Fruit fly (Drosophila melanogaster) whole organism, pupa: ENCODE measurements around the gene Sdic4.
"Not testable (repeated sequence)": the region's sequence is repeated elsewhere in the genome, so short reads cannot be mapped to it uniquely, and the experiment has no call there.

Experiments used
- CG10348 ChIP-seq: fragments of 200-800 bp; sonication (Bioruptor generic); IDR thresholded peaks from 2 replicates; pipeline ENCODE4 v1.3.6; 2022; ENCODE audit warnings: missing biosample characterization, missing genetic modification characterization
- CG15710 ChIP-seq: fragments of 200-800 bp; sonication (Bioruptor generic); optimal IDR thresholded peaks from 2 replicates; lab custom pipeline; 2018; ENCODE audit warnings: missing biosample characterization, mild to moderate bottlenecking, missing genetic modification characterization, moderate library complexity
- CG32121 ChIP-seq: fragments of 200-800 bp; sonication (Bioruptor generic); IDR thresholded peaks from 2 replicates; pipeline ENCODE4 v1.3.6; 2022; ENCODE audit warnings: missing biosample characterization, missing genetic modification characterization
- CG34367 ChIP-seq: fragments of 200-800 bp; sonication (Bioruptor generic); optimal IDR thresholded peaks from 2 replicates; lab custom pipeline; 2018; ENCODE audit warnings: missing biosample characterization, mild to moderate bottlenecking, missing genetic modification characterization
- CG4496 ChIP-seq: fragments of 200-800 bp; sonication (Bioruptor generic); IDR thresholded peaks from 3 replicates; pipeline ENCODE4 v1.3.6; 2022; ENCODE audit warnings: missing biosample characterization, missing genetic modification characterization
- EcR ChIP-seq: fragments of 200-800 bp; sonication (Bioruptor generic); optimal IDR thresholded peaks from 3 replicates; lab custom pipeline; 2019; ENCODE audit warnings: missing biosample characterization, missing genetic modification characterization, mild to moderate bottlenecking, moderate library complexity, missing genetic modification reagents
- Ets98B ChIP-seq: fragments of 200-800 bp; sonication (Bioruptor generic); IDR thresholded peaks from 2 replicates; pipeline ENCODE4 v1.3.6; 2022; ENCODE audit warnings: missing biosample characterization, missing genetic modification characterization
- fd96Ca ChIP-seq: fragments of 200-800 bp; sonication (Bioruptor generic); IDR thresholded peaks from 3 replicates; pipeline ENCODE4 v1.3.6; 2022; ENCODE audit warnings: missing biosample characterization, missing genetic modification characterization

DNA sequence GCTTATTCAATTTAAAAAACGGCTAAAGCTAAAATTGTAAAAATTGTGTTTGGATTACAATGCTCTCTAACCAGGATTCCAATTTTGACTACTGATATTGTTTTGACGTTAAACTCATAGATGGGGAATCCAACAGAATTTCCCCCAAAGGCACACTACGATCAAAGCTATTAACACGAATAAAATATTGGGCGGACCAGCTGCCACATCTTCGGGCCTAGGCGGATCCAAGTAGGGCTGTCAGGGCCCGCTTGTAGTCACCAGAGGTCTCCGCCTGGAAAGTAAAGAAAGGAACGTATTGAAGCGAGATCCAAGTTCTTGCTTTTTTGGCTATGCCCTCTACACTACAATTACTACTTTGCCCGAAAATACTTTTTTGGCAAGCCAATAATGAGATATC lies at the start of gene Sdic4:
- TF ChIP-seq CG10348; fd96Ca (GFP tag; lab: Robert Waterston, UW); Ets98B (GFP tag; lab: Robert Waterston, UW); CG15710 (tag; lab: Kevin White, UChicago); CG4496; CG34367; CG32121 (GFP tag; lab: Robert Waterston, UW); EcR: not testable (repeated sequence)
